Fruit fly (Drosophila melanogaster) whole organism, embryonic: ENCODE measurements around the gene CG31459.

Experiments used
- CG10431 ChIP-seq: fragments of 200-800 bp; sonication (Bioruptor generic); optimal IDR thresholded peaks from 3 replicates; lab custom pipeline; 2018; ENCODE audit warnings: missing biosample characterization, mild to moderate bottlenecking, missing genetic modification characterization
- gsb-n ChIP-seq: fragments of 200-800 bp; sonication (Bioruptor generic); optimal IDR thresholded peaks from 3 replicates; lab custom pipeline; 2018; ENCODE audit warnings: missing biosample characterization, mild to moderate bottlenecking, missing genetic modification characterization
- usp ChIP-seq: fragments of >200 bp; optimal IDR thresholded peaks from 2 replicates; lab custom pipeline; 2017; ENCODE audit warnings: missing biosample characterization, missing genetic modification characterization

DNA sequence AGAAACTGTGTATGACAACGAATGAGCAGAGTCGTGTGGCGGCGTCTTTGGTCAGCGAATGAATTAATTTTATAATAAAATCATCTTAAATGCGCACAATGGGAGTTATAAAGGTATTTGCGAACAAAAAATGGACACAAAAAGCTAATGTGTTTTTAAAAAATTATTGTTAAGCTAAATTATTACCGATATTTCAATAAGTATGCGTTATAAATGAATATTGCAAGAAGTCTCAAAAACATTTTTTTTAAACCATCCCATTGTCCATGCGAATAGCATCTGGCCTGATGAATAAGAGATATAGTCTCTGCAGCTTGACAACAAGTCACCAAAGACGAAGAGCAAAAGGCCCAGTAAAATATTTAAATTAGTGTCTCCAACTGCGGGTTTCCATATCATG lies 9.7 kb upstream of the CG31459 start:
- TF ChIP-seq CG10431 (GFP tag; lab: Kevin White, UChicago) (no peak), gsb-n (tag; lab: Kevin White, UChicago) (peak; percentile 45), usp (GFP tag; lab: Kevin White, UChicago) (no peak)
